Worm (Caenorhabditis elegans) whole organism, L1 larva: ENCODE results near the gene dlc-5.
A peak's percentile ranks its signal among the peaks of the same experiment; 100 is the strongest.

ENCODE experiments used
- C04F5.9 ChIP-seq: sonication (generic microtip); optimal IDR thresholded peaks from 2 replicates; lab custom pipeline; 2016; ENCODE audit warnings: missing genetic modification characterization, missing compliant biosample characterization
- C16A3.4 ChIP-seq: fragments of 150-350 bp; optimal IDR thresholded peaks from 2 replicates; lab custom pipeline; 2014; ENCODE audit warnings: missing biosample characterization, missing genetic modification characterization
- F16B12.6 ChIP-seq: fragments of 150-350 bp; optimal IDR thresholded peaks from 2 replicates; lab custom pipeline; 2014; ENCODE audit warnings: missing biosample characterization, missing genetic modification characterization
- Y116A8C.19 ChIP-seq: sonication (generic microtip); optimal IDR thresholded peaks from 2 replicates; lab custom pipeline; 2016; ENCODE audit warnings: missing compliant biosample characterization, missing genetic modification characterization, borderline replicate concordance
- aly-2 ChIP-seq: fragments of 150-350 bp; optimal IDR thresholded peaks from 2 replicates; lab custom pipeline; 2014; ENCODE audit warnings: missing biosample characterization, missing genetic modification characterization
- ama-1 ChIP-seq: fragments of 150-350 bp; optimal IDR thresholded peaks from 2 replicates; lab custom pipeline; 2014
- ceh-82 ChIP-seq, 3 experiments: fragments of 150-350 bp in 1 of 3; sonication (generic microtip) in 2 of 3; optimal IDR thresholded peaks; 2 replicates each; lab custom pipeline; 2014 to 2017; ENCODE audit warnings: missing biosample characterization in 3 of 3, missing genetic modification characterization in 3 of 3
- ces-1 ChIP-seq: fragments of 150-350 bp; optimal IDR thresholded peaks from 2 replicates; lab custom pipeline; 2014; ENCODE audit warnings: missing biosample characterization, missing genetic modification reagents, missing genetic modification characterization
- dpl-1 ChIP-seq, 3 experiments: fragments of 150-350 bp in 2 of 3; sonication (generic microtip) in 1 of 3; optimal IDR thresholded peaks; 2 replicates each; lab custom pipeline; 2014 to 2017; ENCODE audit warnings: missing biosample characterization in 3 of 3, missing genetic modification characterization in 3 of 3, missing genetic modification reagents in 3 of 3
- dsc-1 ChIP-seq: sonication (generic microtip); optimal IDR thresholded peaks from 2 replicates; lab custom pipeline; 2016; ENCODE audit warnings: mild to moderate bottlenecking, missing genetic modification characterization, missing compliant biosample characterization
- efl-1 ChIP-seq, 4 experiments: fragments of 150-350 bp; optimal IDR thresholded peaks in 3 of 4; peaks in 1 of 4; 1 replicate in 1 of 4; 2 replicates in 3 of 4; lab custom pipeline; 2014; ENCODE audit warnings: missing biosample characterization in 2 of 4, missing genetic modification characterization in 2 of 4, missing genetic modification reagents in 2 of 4
- efl-3 ChIP-seq: fragments of 200-800 bp; sonication (Bioruptor generic); optimal IDR thresholded peaks from 2 replicates; lab custom pipeline; 2018; ENCODE audit warnings: mild to moderate bottlenecking, missing genetic modification characterization, missing compliant biosample characterization
- egl-27 ChIP-seq, 2 experiments: fragments of 150-350 bp in 1 of 2; sonication (generic microtip); optimal IDR thresholded peaks; 3 replicates each; lab custom pipeline; 2017 to 2018; ENCODE audit warnings: missing biosample characterization in 2 of 2, missing genetic modification characterization in 2 of 2, missing genetic modification reagents in 2 of 2
- ets-5 ChIP-seq: fragments of 200-800 bp; sonication (Bioruptor generic); IDR thresholded peaks from 2 replicates; pipeline ENCODE4 v1.3.6; 2022; ENCODE audit warnings: missing genetic modification characterization, missing compliant biosample characterization
- fkh-10 ChIP-seq: sonication (generic microtip); optimal IDR thresholded peaks from 2 replicates; lab custom pipeline; 2017; ENCODE audit warnings: missing biosample characterization, missing genetic modification reagents, missing genetic modification characterization
- fos-1 ChIP-seq: fragments of 150-350 bp; optimal IDR thresholded peaks from 2 replicates; lab custom pipeline; 2014; ENCODE audit warnings: missing biosample characterization, missing genetic modification characterization
- hlh-4 ChIP-seq: sonication (generic microtip); optimal IDR thresholded peaks from 2 replicates; lab custom pipeline; 2016; ENCODE audit warnings: mild to moderate bottlenecking, missing genetic modification characterization, missing compliant biosample characterization
- hpl-2 ChIP-seq: fragments of 150-350 bp; optimal IDR thresholded peaks from 2 replicates; lab custom pipeline; 2014; ENCODE audit warnings: missing biosample characterization, missing genetic modification reagents, missing genetic modification characterization
- irx-1 ChIP-seq: sonication (generic microtip); optimal IDR thresholded peaks from 2 replicates; lab custom pipeline; 2016; ENCODE audit warnings: missing genetic modification characterization, missing compliant biosample characterization
- isw-1 ChIP-seq: fragments of 200-800 bp; sonication (Bioruptor generic); IDR thresholded peaks from 2 replicates; pipeline ENCODE4 v1.3.6; 2022; ENCODE audit warnings: missing genetic modification characterization, missing compliant biosample characterization
- jun-1 ChIP-seq: fragments of 150-350 bp; optimal IDR thresholded peaks from 2 replicates; lab custom pipeline; 2014; ENCODE audit warnings: missing biosample characterization, missing genetic modification reagents, missing genetic modification characterization
- lin-14 ChIP-seq: fragments of 200-800 bp; sonication (Bioruptor generic); optimal IDR thresholded peaks from 2 replicates; lab custom pipeline; 2018; ENCODE audit warnings: mild to moderate bottlenecking, missing genetic modification characterization, moderate library complexity, missing compliant biosample characterization
- lin-15B ChIP-seq: fragments of 150-350 bp; sonication (generic microtip); optimal IDR thresholded peaks from 3 replicates; lab custom pipeline; 2014; ENCODE audit warnings: missing biosample characterization, missing genetic modification characterization
- lin-35 ChIP-seq, 2 experiments: fragments of 150-350 bp; optimal IDR thresholded peaks; 2 replicates each; lab custom pipeline; 2014; ENCODE audit warnings: missing biosample characterization in 2 of 2, missing genetic modification characterization in 2 of 2, missing genetic modification reagents in 2 of 2
- lin-39 ChIP-seq: fragments of 150-350 bp; optimal IDR thresholded peaks from 2 replicates; lab custom pipeline; 2014; ENCODE audit warnings: missing biosample characterization, missing genetic modification reagents, missing genetic modification characterization
- lsy-2 ChIP-seq, 2 experiments: fragments of 150-350 bp; optimal IDR thresholded peaks; 2 replicates each; lab custom pipeline; 2014; ENCODE audit warnings: missing biosample characterization in 2 of 2, missing genetic modification characterization in 2 of 2
- mdl-1 ChIP-seq, 2 experiments: fragments of 150-350 bp; optimal IDR thresholded peaks; 2 replicates each; lab custom pipeline; 2014 to 2017; ENCODE audit warnings: missing biosample characterization in 2 of 2, missing genetic modification characterization in 2 of 2, inconsistent platforms in 1 of 2
- mef-2 ChIP-seq: fragments of 150-350 bp; optimal IDR thresholded peaks from 2 replicates; lab custom pipeline; 2014; ENCODE audit warnings: missing biosample characterization, missing genetic modification characterization
- nhr-11 ChIP-seq: fragments of 150-350 bp; optimal IDR thresholded peaks from 2 replicates; lab custom pipeline; 2014; ENCODE audit warnings: missing biosample characterization, missing genetic modification characterization
- nhr-19 ChIP-seq: fragments of 200-800 bp; sonication (Bioruptor generic); conservative IDR thresholded peaks from 2 replicates; pipeline ENCODE4 v1.3.6; 2022; ENCODE audit warnings: missing genetic modification characterization, missing compliant biosample characterization
- nhr-28 ChIP-seq: fragments of 150-350 bp; optimal IDR thresholded peaks from 2 replicates; lab custom pipeline; 2014; ENCODE audit warnings: missing biosample characterization, missing genetic modification characterization
- nhr-47 ChIP-seq: sonication (generic microtip); optimal IDR thresholded peaks from 2 replicates; lab custom pipeline; 2016; ENCODE audit warnings: mild to moderate bottlenecking, missing genetic modification characterization, moderate library complexity, missing compliant biosample characterization
- nhr-71 ChIP-seq: sonication (generic microtip); optimal IDR thresholded peaks from 2 replicates; lab custom pipeline; 2016; ENCODE audit warnings: mild to moderate bottlenecking, missing genetic modification characterization, moderate library complexity, missing compliant biosample characterization
- nhr-77 ChIP-seq: fragments of 150-350 bp; optimal IDR thresholded peaks from 2 replicates; lab custom pipeline; 2014; ENCODE audit warnings: missing biosample characterization, missing genetic modification characterization
- nhr-85 ChIP-seq: sonication (generic microtip); peaks from one replicate; lab custom pipeline; 2016; ENCODE audit warnings: missing genetic modification characterization, inconsistent platforms, missing compliant biosample characterization
- nhr-90 ChIP-seq: sonication (generic microtip); optimal IDR thresholded peaks from 2 replicates; lab custom pipeline; 2016; ENCODE audit warnings: mild to moderate bottlenecking, missing genetic modification characterization, missing compliant biosample characterization; ENCODE audit not compliant: poor library complexity
- pag-3 ChIP-seq: sonication (generic microtip); optimal IDR thresholded peaks from 2 replicates; lab custom pipeline; 2017; ENCODE audit warnings: missing genetic modification characterization, mild to moderate bottlenecking, missing compliant biosample characterization, antibody characterized with exemption, borderline replicate concordance; ENCODE audit not compliant: insufficient read depth
- pax-3 ChIP-seq: fragments of 200-800 bp; sonication (Bioruptor generic); optimal IDR thresholded peaks from 2 replicates; lab custom pipeline; 2018; ENCODE audit warnings: mild to moderate bottlenecking, missing genetic modification characterization, moderate library complexity, missing compliant biosample characterization
- pqm-1 ChIP-seq: sonication (generic microtip); optimal IDR thresholded peaks from 3 replicates; lab custom pipeline; 2017; ENCODE audit warnings: missing biosample characterization, missing genetic modification characterization
- skn-1 ChIP-seq: fragments of 150-350 bp; optimal IDR thresholded peaks from 2 replicates; lab custom pipeline; 2014; ENCODE audit warnings: missing biosample characterization, missing genetic modification characterization
- snpc-4 ChIP-seq: fragments of 150-350 bp; optimal IDR thresholded peaks from 2 replicates; lab custom pipeline; 2014; ENCODE audit warnings: missing biosample characterization, missing genetic modification characterization
- snu-23 ChIP-seq: sonication (generic microtip); optimal IDR thresholded peaks from 2 replicates; lab custom pipeline; 2016; ENCODE audit warnings: missing genetic modification characterization, missing compliant biosample characterization
- swsn-7 ChIP-seq: sonication (generic microtip); optimal IDR thresholded peaks from 2 replicates; lab custom pipeline; 2016; ENCODE audit warnings: missing genetic modification characterization, missing compliant biosample characterization
- tbx-2 ChIP-seq: sonication (generic microtip); optimal IDR thresholded peaks from 2 replicates; lab custom pipeline; 2016; ENCODE audit warnings: missing genetic modification characterization, missing compliant biosample characterization
- tlp-1 ChIP-seq: fragments of 150-350 bp; optimal IDR thresholded peaks from 2 replicates; lab custom pipeline; 2014; ENCODE audit warnings: missing biosample characterization, missing genetic modification characterization
- unc-30 ChIP-seq: sonication (generic microtip); optimal IDR thresholded peaks from 2 replicates; lab custom pipeline; 2017; ENCODE audit warnings: missing biosample characterization, missing genetic modification characterization
- unc-86 ChIP-seq: sonication (generic microtip); optimal IDR thresholded peaks from 2 replicates; lab custom pipeline; 2016; ENCODE audit warnings: missing genetic modification characterization, missing compliant biosample characterization
- unc-98 ChIP-seq: fragments of 200-800 bp; sonication (Bioruptor generic); IDR thresholded peaks from 2 replicates; pipeline ENCODE4 v1.3.6; 2022; ENCODE audit warnings: missing genetic modification characterization, missing compliant biosample characterization
- vab-15 ChIP-seq: sonication (generic microtip); optimal IDR thresholded peaks from 2 replicates; lab custom pipeline; 2017; ENCODE audit warnings: missing genotype, mild to moderate bottlenecking, missing genetic modification characterization, missing compliant biosample characterization
- zag-1 ChIP-seq: fragments of 150-350 bp; optimal IDR thresholded peaks from 2 replicates; lab custom pipeline; 2014; ENCODE audit warnings: missing biosample characterization, missing genetic modification characterization
- ztf-4 ChIP-seq: fragments of 150-350 bp; optimal IDR thresholded peaks from 2 replicates; lab custom pipeline; 2014; ENCODE audit warnings: missing biosample characterization, missing genetic modification characterization

Gene dlc-5

ce11 chrIV:6480978-6481377 lies 43.0 kb downstream of the dlc-5 start (continued):
- TF ChIP-seq F16B12.6 (tag; lab: Kevin White, UChicago) (no peak), fos-1 (tag; lab: Kevin White, UChicago) (no peak), isw-1 (GFP tag; lab: Robert Waterston, UW) (no peak), pax-3 (tag; lab: Kevin White, UChicago) (no peak), fkh-10 (GFP tag; lab: Kevin White, UChicago) (no peak), lin-35 (GFP tag; optimal IDR thresholded peaks at IDR 0.05; lab: Kevin White, UChicago) (peak; percentile 23 to 69), ceh-82 (tag; optimal IDR thresholded peaks at IDR 0.05; lab: Kevin White, UChicago) (peak in 1 of 3 experiments; percentile 25), efl-1 (optimal IDR thresholded peaks at IDR 0.05; lab: Kevin White, UChicago) (peak in 1 of 2 experiments; percentile 21), efl-1 (GFP tag; optimal IDR thresholded peaks at IDR 0.05 in 1 of 2; lab: Kevin White, UChicago) (peak in 1 of 2 experiments; percentile 89), jun-1 (no peak), mef-2 (tag; lab: Kevin White, UChicago) (no peak), unc-30 (no peak), unc-98 (GFP tag; lab: Robert Waterston, UW) (no peak), snu-23 (GFP tag; lab: Kevin White, UChicago) (peak; percentile 52), lin-14 (peak; percentile 29), nhr-90 (tag; lab: Kevin White, UChicago) (peak; percentile 49), snpc-4 (no peak), nhr-28 (tag; lab: Kevin White, UChicago) (no peak), ces-1 (GFP tag; lab: Kevin White, UChicago) (no peak), dpl-1 (GFP tag; optimal IDR thresholded peaks at IDR 0.05; lab: Kevin White, UChicago) (peak in 2 of 3 experiments; percentile 4 to 29), irx-1 (tag; lab: Kevin White, UChicago) (no peak), zag-1 (no peak), mdl-1 (tag; optimal IDR thresholded peaks at IDR 0.05; lab: Kevin White, UChicago) (peak in 1 of 2 experiments; percentile 20), lin-39 (tag; lab: Kevin White, UChicago) (no peak), nhr-77 (tag; lab: Kevin White, UChicago) (peak; percentile 43), vab-15 (tag; lab: Kevin White, UChicago) (no peak), lin-15B (tag; lab: Kevin White, UChicago) (no peak), nhr-85 (peak; percentile 57), nhr-71 (no peak), nhr-47 (tag; lab: Kevin White, UChicago) (no peak), tlp-1 (tag; lab: Kevin White, UChicago) (no peak), ama-1 (lab: Kevin White, UChicago) (no peak), tbx-2 (tag; lab: Kevin White, UChicago) (no peak), aly-2 (tag; lab: Kevin White, UChicago) (no peak), lsy-2 (tag; optimal IDR thresholded peaks at IDR 0.05; lab: Kevin White, UChicago) (no peak), hlh-4 (tag; lab: Kevin White, UChicago) (no peak), dsc-1 (no peak), unc-86 (no peak), nhr-11 (tag; lab: Kevin White, UChicago) (no peak), Y116A8C.19 (tag; lab: Kevin White, UChicago) (no peak), C16A3.4 (tag; lab: Kevin White, UChicago) (peak; percentile 37), nhr-19 (GFP tag; lab: Robert Waterston, UW) (peak; percentile 40)

ce11 chrIV:6487047-6487446 lies 49.0 kb downstream of the dlc-5 start, which contains the start of gene Y73B6BL.37:
TSS of gene Y73B6BL.37 (plus strand) at chrIV:6487347.
- TF ChIP-seq hpl-2 (GFP tag; lab: Kevin White, UChicago), result no peak
- no peak for TF ChIP-seq mef-2 (tag; lab: Kevin White, UChicago)
- no peak for TF ChIP-seq C04F5.9 (tag; lab: Kevin White, UChicago)
- no peak for TF ChIP-seq pag-3 (tag; lab: Kevin White, UChicago)
- no peak for TF ChIP-seq skn-1 (tag; lab: Kevin White, UChicago)
- TF ChIP-seq efl-3 (GFP tag; lab: Kevin White, UChicago), result no peak
- no peak for TF ChIP-seq egl-27 (tag; optimal IDR thresholded peaks at IDR 0.05; lab: Kevin White, UChicago)
- no peak for TF ChIP-seq swsn-7 (tag; lab: Kevin White, UChicago)
- TF ChIP-seq ztf-4, result no peak
- no peak for TF ChIP-seq lin-15B (tag; lab: Kevin White, UChicago)
- TF ChIP-seq Y116A8C.19 (tag; lab: Kevin White, UChicago), result no peak
- TF ChIP-seq ets-5 (GFP tag; lab: Robert Waterston, UW), result no peak
- no peak for TF ChIP-seq pqm-1 (tag; lab: Kevin White, UChicago)
- TF ChIP-seq nhr-47 (tag; lab: Kevin White, UChicago), result no peak
